Worm (Caenorhabditis elegans) whole organism, L4 larva: Measurements from ENCODE around the gene sqst-3.

Source experiments
- F26F4.8 ChIP-seq: fragments of 200-800 bp; sonication (Bioruptor generic); conservative IDR thresholded peaks from 2 replicates; pipeline ENCODE4 v1.3.6; 2022; ENCODE audit warnings: missing genetic modification characterization, missing compliant biosample characterization
- Y75B8A.6 ChIP-seq: fragments of 200-800 bp; sonication (Bioruptor generic); IDR thresholded peaks from 2 replicates; pipeline ENCODE4 v1.3.6; 2022; ENCODE audit warnings: missing genetic modification reagents, missing genetic modification characterization, missing compliant biosample characterization
- ama-1 ChIP-seq: fragments of 150-350 bp; optimal IDR thresholded peaks from 2 replicates; lab custom pipeline; 2014; ENCODE audit warnings: inconsistent platforms, mixed read lengths
- arid-1 ChIP-seq: fragments of 200-800 bp; sonication (Bioruptor generic); conservative IDR thresholded peaks from 2 replicates; pipeline ENCODE4 v1.3.6; 2022; ENCODE audit warnings: missing genetic modification reagents, missing genetic modification characterization, missing compliant biosample characterization
- ceh-20 ChIP-seq: fragments of 200-800 bp; sonication (Bioruptor generic); IDR thresholded peaks from 2 replicates; pipeline ENCODE4 v1.3.6; 2022; ENCODE audit warnings: missing genetic modification reagents, missing genetic modification characterization, missing compliant biosample characterization
- ceh-32 ChIP-seq: sonication (generic microtip); optimal IDR thresholded peaks from 2 replicates; lab custom pipeline; 2016; ENCODE audit warnings: mild to moderate bottlenecking, missing genetic modification characterization, missing compliant biosample characterization; ENCODE audit not compliant: poor library complexity
- ceh-44 ChIP-seq: fragments of 200-800 bp; sonication (Bioruptor generic); IDR thresholded peaks from 2 replicates; pipeline ENCODE4 v1.3.6; 2022; ENCODE audit warnings: missing genetic modification reagents, missing genetic modification characterization, missing compliant biosample characterization
- ctbp-1 ChIP-seq: fragments of 200-800 bp; sonication (Bioruptor generic); IDR thresholded peaks from 2 replicates; pipeline ENCODE4 v1.3.6; 2022; ENCODE audit warnings: missing genetic modification reagents, missing genetic modification characterization, missing compliant biosample characterization
- daf-16 ChIP-seq, 3 experiments: sonication (generic microtip); optimal IDR thresholded peaks; 2 replicates each; lab custom pipeline; 2016 to 2017; ENCODE audit warnings: missing genetic modification characterization in 3 of 3, missing genetic modification reagents in 3 of 3, mild to moderate bottlenecking in 2 of 3, missing compliant biosample characterization in 2 of 3, missing biosample characterization in 1 of 3, moderate library complexity in 1 of 3
- daf-8 ChIP-seq: fragments of 200-800 bp; sonication (Bioruptor generic); IDR thresholded peaks from 2 replicates; pipeline ENCODE4 v1.3.6; 2022; ENCODE audit warnings: missing genetic modification characterization, missing compliant biosample characterization
- dmd-6 ChIP-seq: fragments of 200-800 bp; sonication (Bioruptor generic); IDR thresholded peaks from 2 replicates; pipeline ENCODE4 v1.3.6; 2022; ENCODE audit warnings: missing genetic modification reagents, missing genetic modification characterization, missing compliant biosample characterization
- dmd-9 ChIP-seq: fragments of 200-800 bp; sonication (Bioruptor generic); IDR thresholded peaks from 2 replicates; pipeline ENCODE4 v1.3.6; 2022; ENCODE audit warnings: missing genetic modification reagents, missing genetic modification characterization, missing compliant biosample characterization
- egl-43 ChIP-seq: fragments of 200-800 bp; sonication (Bioruptor generic); IDR thresholded peaks from 2 replicates; pipeline ENCODE4 v1.3.6; 2022; ENCODE audit warnings: missing genetic modification reagents, missing genetic modification characterization, missing compliant biosample characterization
- fos-1 ChIP-seq: fragments of 150-350 bp; optimal IDR thresholded peaks from 2 replicates; lab custom pipeline; 2014; ENCODE audit warnings: missing biosample characterization, missing genetic modification characterization
- gei-8 ChIP-seq: fragments of 200-800 bp; sonication (Bioruptor generic); optimal IDR thresholded peaks from 2 replicates; lab custom pipeline; 2018; ENCODE audit warnings: mild to moderate bottlenecking, missing genetic modification characterization, missing compliant biosample characterization
- hif-1 ChIP-seq, 2 experiments: sonication (generic microtip); optimal IDR thresholded peaks; 2 replicates each; lab custom pipeline; 2016 to 2017; ENCODE audit warnings: missing compliant biosample characterization in 2 of 2, missing genetic modification characterization in 2 of 2, missing genetic modification reagents in 2 of 2, missing genotype in 2 of 2, mild to moderate bottlenecking in 1 of 2
- hlh-30 ChIP-seq: sonication (generic microtip); optimal IDR thresholded peaks from 2 replicates; lab custom pipeline; 2017; ENCODE audit warnings: antibody characterized with exemption, mild to moderate bottlenecking, missing genetic modification characterization, missing compliant biosample characterization; ENCODE audit not compliant: insufficient read depth
- lin-13 ChIP-seq: fragments of 150-350 bp; optimal IDR thresholded peaks from 2 replicates; lab custom pipeline; 2014; ENCODE audit warnings: missing biosample characterization, missing genetic modification reagents, missing genetic modification characterization
- lin-15B ChIP-seq: fragments of 150-350 bp; sonication (generic microtip); optimal IDR thresholded peaks from 3 replicates; lab custom pipeline; 2014; ENCODE audit warnings: missing biosample characterization, missing genetic modification characterization
- lin-39 ChIP-seq: fragments of 150-350 bp; optimal IDR thresholded peaks from 2 replicates; lab custom pipeline; 2014; ENCODE audit warnings: missing biosample characterization, missing genetic modification reagents, missing genetic modification characterization
- madf-9 ChIP-seq: fragments of 200-800 bp; sonication (Bioruptor generic); conservative IDR thresholded peaks from 2 replicates; pipeline ENCODE4 v1.3.6; 2022; ENCODE audit warnings: missing genetic modification reagents, missing genetic modification characterization, missing compliant biosample characterization
- mdt-29 ChIP-seq: fragments of 200-800 bp; sonication (Bioruptor generic); IDR thresholded peaks from 2 replicates; pipeline ENCODE4 v1.3.6; 2022; ENCODE audit warnings: missing genetic modification reagents, missing genetic modification characterization, missing compliant biosample characterization
- mes-2 ChIP-seq: sonication (generic microtip); optimal IDR thresholded peaks from 2 replicates; lab custom pipeline; 2016; ENCODE audit warnings: missing genotype, mild to moderate bottlenecking, missing genetic modification characterization, missing compliant biosample characterization; ENCODE audit not compliant: poor library complexity, severe bottlenecking
- mxl-3 ChIP-seq: fragments of 200-800 bp; sonication (Bioruptor generic); optimal IDR thresholded peaks from 2 replicates; lab custom pipeline; 2018; ENCODE audit warnings: mild to moderate bottlenecking, missing genetic modification characterization, missing compliant biosample characterization
- nhr-10 ChIP-seq: fragments of 150-350 bp; optimal IDR thresholded peaks from 2 replicates; lab custom pipeline; 2014; ENCODE audit warnings: missing biosample characterization, missing genetic modification characterization
- nhr-102 ChIP-seq: sonication (generic microtip); optimal IDR thresholded peaks from 2 replicates; lab custom pipeline; 2016; ENCODE audit warnings: mild to moderate bottlenecking, missing genetic modification characterization, moderate library complexity, missing compliant biosample characterization
- nhr-48 ChIP-seq: sonication (generic microtip); optimal IDR thresholded peaks from 2 replicates; lab custom pipeline; 2016; ENCODE audit warnings: mild to moderate bottlenecking, missing genetic modification characterization, missing compliant biosample characterization
- pqm-1 ChIP-seq: sonication (generic microtip); optimal IDR thresholded peaks from 2 replicates; lab custom pipeline; 2017; ENCODE audit warnings: missing biosample characterization, missing genetic modification characterization
- rbr-2 ChIP-seq: sonication (generic microtip); optimal IDR thresholded peaks from 2 replicates; lab custom pipeline; 2016; ENCODE audit warnings: missing genotype, missing genetic modification characterization, missing compliant biosample characterization
- set-16 ChIP-seq: fragments of 200-800 bp; sonication (Bioruptor generic); IDR thresholded peaks from 2 replicates; pipeline ENCODE4 v1.3.6; 2022; ENCODE audit warnings: missing genetic modification reagents, missing genetic modification characterization, missing compliant biosample characterization
- snpc-1.2 ChIP-seq: fragments of 200-800 bp; sonication (Bioruptor generic); IDR thresholded peaks from 2 replicates; pipeline ENCODE4 v1.3.6; 2022; ENCODE audit warnings: missing genetic modification reagents, missing genetic modification characterization, missing compliant biosample characterization
- snpc-4 ChIP-seq: fragments of 150-350 bp; optimal IDR thresholded peaks from 2 replicates; lab custom pipeline; 2014; ENCODE audit warnings: missing biosample characterization, missing genetic modification characterization
- spr-3 ChIP-seq: fragments of 200-800 bp; sonication (Bioruptor generic); optimal IDR thresholded peaks from 2 replicates; lab custom pipeline; 2018; ENCODE audit warnings: mild to moderate bottlenecking, missing genetic modification characterization, missing compliant biosample characterization
- tag-97 ChIP-seq: fragments of 200-800 bp; sonication (Bioruptor generic); IDR thresholded peaks from 2 replicates; pipeline ENCODE4 v1.3.6; 2022; ENCODE audit warnings: missing genetic modification characterization, missing compliant biosample characterization
- unc-130 ChIP-seq: sonication (generic microtip); optimal IDR thresholded peaks from 2 replicates; lab custom pipeline; 2016; ENCODE audit warnings: missing genetic modification reagents, missing genetic modification characterization, missing compliant biosample characterization
- unc-62 ChIP-seq, 3 experiments: fragments of 150-350 bp in 1 of 3; sonication (generic microtip); optimal IDR thresholded peaks in 2 of 3; peaks in 1 of 3; 1 replicate in 1 of 3; 2 replicates in 2 of 3; lab custom pipeline; 2014 to 2017; ENCODE audit warnings: missing biosample characterization in 3 of 3, missing genetic modification characterization in 3 of 3, missing genetic modification reagents in 3 of 3, missing genotype in 1 of 3
- zag-1 ChIP-seq: fragments of 150-350 bp; optimal IDR thresholded peaks from 2 replicates; lab custom pipeline; 2014; ENCODE audit warnings: missing biosample characterization, missing genetic modification characterization
- zfp-3 ChIP-seq: fragments of 200-800 bp; sonication (Bioruptor generic); conservative IDR thresholded peaks from 2 replicates; pipeline ENCODE4 v1.3.6; 2022; ENCODE audit warnings: missing genetic modification reagents, missing genetic modification characterization, missing compliant biosample characterization
- zip-11 ChIP-seq: fragments of 200-800 bp; sonication (Bioruptor generic); IDR thresholded peaks from 2 replicates; pipeline ENCODE4 v1.3.6; 2022; ENCODE audit warnings: missing genetic modification characterization, missing compliant biosample characterization
- zip-2 ChIP-seq: fragments of 150-350 bp; optimal IDR thresholded peaks from 2 replicates; lab custom pipeline; 2014; ENCODE audit warnings: missing biosample characterization, missing genetic modification characterization
- ztf-11 ChIP-seq: fragments of 150-350 bp; optimal IDR thresholded peaks from 2 replicates; lab custom pipeline; 2014; ENCODE audit warnings: missing biosample characterization, missing genetic modification characterization
- ztf-7 ChIP-seq: fragments of 150-350 bp; optimal IDR thresholded peaks from 2 replicates; lab custom pipeline; 2014; ENCODE audit warnings: missing biosample characterization, missing genetic modification characterization

sqst-3 gene

ce11 chrV:19233469-19233868 is 2.9 kb downstream of the sqst-3 start, which contains the start of gene fbxb-116:
Gene fbxb-116 (plus strand): TSS chrV:19233769.
- TF ChIP-seq pqm-1 (tag; lab: Kevin White, UChicago), result no peak
- TF ChIP-seq set-16, result no peak
- TF ChIP-seq mxl-3 (GFP tag; lab: Kevin White, UChicago), result no peak
- no peak for TF ChIP-seq zfp-3 (GFP tag; lab: Robert Waterston, UW)
- TF ChIP-seq snpc-4 (tag; lab: Kevin White, UChicago), result no peak
- no peak for TF ChIP-seq rbr-2 (tag; lab: Kevin White, UChicago)
- TF ChIP-seq ama-1, result no peak
- no peak for TF ChIP-seq hif-1 (tag; optimal IDR thresholded peaks at IDR 0.05; lab: Kevin White, UChicago)
- TF ChIP-seq ztf-11 (tag; lab: Kevin White, UChicago), result no peak
- no peak for TF ChIP-seq ceh-32 (tag; lab: Kevin White, UChicago)
- TF ChIP-seq arid-1, result no peak
- no peak for TF ChIP-seq Y75B8A.6
- no peak for TF ChIP-seq unc-130 (GFP tag; lab: Kevin White, UChicago)
- no peak for TF ChIP-seq fos-1
- TF ChIP-seq nhr-102 (tag; lab: Kevin White, UChicago), result no peak

- TF ChIP-seq F26F4.8 (no peak), zag-1 (tag; lab: Kevin White, UChicago) (no peak), nhr-48 (tag; lab: Kevin White, UChicago) (no peak), ceh-44 (GFP tag; lab: Robert Waterston, UW) (no peak), snpc-1.2 (GFP tag; lab: Robert Waterston, UW) (no peak), zfp-3 (GFP tag; lab: Robert Waterston, UW) (no peak), lin-13 (GFP tag; lab: Kevin White, UChicago) (no peak), zip-2 (tag; lab: Kevin White, UChicago) (no peak), madf-9 (no peak), zip-11 (GFP tag; lab: Robert Waterston, UW) (no peak), lin-39 (tag; lab: Kevin White, UChicago) (no peak), egl-43 (GFP tag; lab: Robert Waterston, UW) (no peak), arid-1 (no peak), spr-3 (GFP tag; lab: Kevin White, UChicago) (no peak), ztf-7 (tag; lab: Kevin White, UChicago) (no peak), mes-2 (tag; lab: Kevin White, UChicago) (no peak), daf-8 (GFP tag; lab: Robert Waterston, UW) (no peak), gei-8 (GFP tag; lab: Kevin White, UChicago) (no peak), snpc-4 (tag; lab: Kevin White, UChicago) (no peak), hlh-30 (tag; lab: Kevin White, UChicago) (no peak)
These were observed 6.6 kb downstream of the sqst-3 start, which contains the start of gene fbxb-2 for ce11 chrV:19237204-19237603. Gene fbxb-2 (minus strand): TSS chrV:19237304.

- TF ChIP-seq unc-62 (GFP tag; optimal IDR thresholded peaks at IDR 0.05 in 1 of 2; lab: Kevin White, UChicago) (no peak), unc-62 (tag; optimal IDR thresholded peaks at IDR 0.05; lab: Kevin White, UChicago) (no peak), egl-43 (GFP tag; lab: Robert Waterston, UW) (no peak), madf-9 (no peak), dmd-6 (GFP tag; lab: Robert Waterston, UW) (no peak), daf-16 (GFP tag; optimal IDR thresholded peaks at IDR 0.05; lab: Kevin White, UChicago) (no peak), daf-16 (tag; optimal IDR thresholded peaks at IDR 0.05; lab: Kevin White, UChicago) (no peak), mdt-29 (GFP tag; lab: Robert Waterston, UW) (no peak), zfp-3 (GFP tag; lab: Robert Waterston, UW) (no peak), tag-97 (no peak), dmd-9 (GFP tag; lab: Robert Waterston, UW) (no peak), nhr-102 (tag; lab: Kevin White, UChicago) (no peak), ctbp-1 (no peak), zip-11 (GFP tag; lab: Robert Waterston, UW) (no peak), lin-15B (tag; lab: Kevin White, UChicago) (no peak), ceh-20 (GFP tag; lab: Robert Waterston, UW) (no peak), nhr-10 (no peak)
These were observed 9.5 kb downstream of the sqst-3 start, which contains the start of the genes fbxb-115 and fbxb-1 for ce11 chrV:19240129-19240528. Gene fbxb-115 (minus strand): TSS chrV:19240229. Gene fbxb-1 (plus strand): TSS chrV:19240354.
